Fruit fly (Drosophila melanogaster): ENCODE measurements around the gene elg1.

elg1 gene

DNA sequence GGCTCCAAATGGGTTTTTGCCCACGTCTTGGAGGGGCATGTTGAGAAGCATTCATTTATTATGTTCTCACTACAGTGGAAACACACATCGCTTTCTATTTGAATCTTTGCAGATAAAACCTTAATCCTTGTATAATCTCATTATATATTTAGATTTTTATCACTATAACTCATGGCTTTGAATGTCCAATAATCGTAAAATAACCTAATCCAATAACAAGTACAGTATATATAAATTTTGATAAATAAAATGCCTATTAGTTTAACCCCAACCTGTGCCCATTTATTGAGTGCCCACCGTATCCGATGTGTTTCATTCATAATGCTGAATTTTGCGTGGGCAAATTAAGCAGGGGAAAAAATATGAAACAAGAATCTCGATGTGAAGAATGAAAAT, 14.7 kb downstream of the elg1 start (continued):
- TF ChIP-seq CG7357 (GFP tag; IDR thresholded peaks at IDR 0.05) = 0 out of 3 replicates have a peak, but pooled peaks have one; percentile 17
- no peak for TF ChIP-seq gro (GFP tag; optimal IDR thresholded peaks at IDR 0.05)
- no peak for TF ChIP-seq CG12104 (GFP tag; optimal IDR thresholded peaks at IDR 0.05)
- TF ChIP-seq CG15696 (tag; optimal IDR thresholded peaks at IDR 0.05) = no peak
- TF ChIP-seq CG5953 (GFP tag; IDR thresholded peaks at IDR 0.05) = no peak
- no peak for TF ChIP-seq CG34224 (GFP tag; IDR thresholded peaks at IDR 0.05; ENCODE audit: partially characterized antibody)
- no peak for TF ChIP-seq CG7786 (GFP tag; optimal IDR thresholded peaks at IDR 0.05)
- TF ChIP-seq odd (GFP tag; optimal IDR thresholded peaks at IDR 0.05) = no peak
- no peak for TF ChIP-seq hth (optimal IDR thresholded peaks at IDR 0.05)
- TF ChIP-seq br (optimal IDR thresholded peaks at IDR 0.05) = no peak
- TF ChIP-seq Atf-2 (GFP tag; optimal IDR thresholded peaks at IDR 0.05) = no peak
- no peak for TF ChIP-seq wek (GFP tag; optimal IDR thresholded peaks at IDR 0.05)
- TF ChIP-seq lola (GFP tag; optimal IDR thresholded peaks at IDR 0.05) = peak in 1 of 3 experiments; percentile 12
- no peak for TF ChIP-seq CG11398 (GFP tag; optimal IDR thresholded peaks at IDR 0.05)
- no peak for TF ChIP-seq CG12219 (GFP tag; optimal IDR thresholded peaks at IDR 0.05)
- TF ChIP-seq YL-1 (GFP tag; optimal IDR thresholded peaks at IDR 0.05) = no peak
- peak; percentile 9 for TF ChIP-seq zfh2 (GFP tag; optimal IDR thresholded peaks at IDR 0.05)
- no peak for TF ChIP-seq Hr78 (GFP tag; optimal IDR thresholded peaks at IDR 0.05)
- TF ChIP-seq Elba2 (GFP tag; optimal IDR thresholded peaks at IDR 0.05) = no peak
- no peak for TF ChIP-seq CG4820 (GFP tag; optimal IDR thresholded peaks at IDR 0.05)
- no peak for TF ChIP-seq CrebB (tag; optimal IDR thresholded peaks at IDR 0.05)
- no peak for TF ChIP-seq CG33213 (GFP tag; optimal IDR thresholded peaks at IDR 0.05)
- TF ChIP-seq lab (GFP tag; optimal IDR thresholded peaks at IDR 0.05) = no peak
- TF ChIP-seq sna (GFP tag; IDR thresholded peaks at IDR 0.05; ENCODE audit: partially characterized antibody) = no peak
- TF ChIP-seq HLH54F (GFP tag; optimal IDR thresholded peaks at IDR 0.05) = no peak
- TF ChIP-seq unpg (GFP tag; optimal IDR thresholded peaks at IDR 0.05) = peak; percentile 49
- no peak for TF ChIP-seq sd (tag; optimal IDR thresholded peaks at IDR 0.05)
- no peak for TF ChIP-seq sim (GFP tag; IDR thresholded peaks at IDR 0.05)
- no peak for TF ChIP-seq corto (GFP tag; optimal IDR thresholded peaks at IDR 0.05)
- no peak for TF ChIP-seq CG12299 (tag; optimal IDR thresholded peaks at IDR 0.05)
- no peak for TF ChIP-seq dimm (GFP tag; IDR thresholded peaks at IDR 0.05)
- TF ChIP-seq CG14860 (GFP tag; IDR thresholded peaks at IDR 0.05; ENCODE audit: partially characterized antibody) = no peak
- peak; percentile 30 for TF ChIP-seq CG1233 (GFP tag; optimal IDR thresholded peaks at IDR 0.05)
- no peak for TF ChIP-seq trem (tag; optimal IDR thresholded peaks at IDR 0.05)
- TF ChIP-seq grn (GFP tag; optimal IDR thresholded peaks at IDR 0.05) = no peak
- TF ChIP-seq CG11093 (GFP tag; IDR thresholded peaks at IDR 0.05) = no peak
- peak; percentile 44; the same call in 1 of the 2 replicates for TF ChIP-seq CG9215 (GFP tag; IDR thresholded peaks at IDR 0.05)
- 0 out of 2 replicates have a peak, but pooled peaks have one; percentile 11 for TF ChIP-seq HLH3B (GFP tag; IDR thresholded peaks at IDR 0.05)
- no peak for TF ChIP-seq CG11456 (GFP tag; IDR thresholded peaks at IDR 0.05)
- no peak for TF ChIP-seq tup (GFP tag; optimal IDR thresholded peaks at IDR 0.05)
- no peak for TF ChIP-seq CG12769 (tag; optimal IDR thresholded peaks at IDR 0.05)
- TF ChIP-seq Pdp1 (GFP tag; optimal IDR thresholded peaks at IDR 0.05) = peak in 1 of 2 experiments; percentile 19
- TF ChIP-seq hkb (optimal IDR thresholded peaks at IDR 0.05) = no peak
- TF ChIP-seq hkb (GFP tag; IDR thresholded peaks at IDR 0.05) = no peak
- no peak for TF ChIP-seq mirr (GFP tag; optimal IDR thresholded peaks at IDR 0.05)
- TF ChIP-seq CG17361 (GFP tag; IDR thresholded peaks at IDR 0.05) = 0 out of 3 replicates have a peak, but pooled peaks have one; percentile 18
- TF ChIP-seq Lpt (GFP tag; optimal IDR thresholded peaks at IDR 0.05) = no peak
- TF ChIP-seq CG7839 (tag; optimal IDR thresholded peaks at IDR 0.05) = peak; percentile 64
- TF ChIP-seq E2f2 (GFP tag; IDR thresholded peaks at IDR 0.05) = no peak
- no peak for TF ChIP-seq Gsc (GFP tag; IDR thresholded peaks at IDR 0.05)
- TF ChIP-seq chm (GFP tag; IDR thresholded peaks at IDR 0.05) = no peak
